Worm (Caenorhabditis elegans) whole organism, late embryonic: Measurements from ENCODE around the gene hpr-17.

Experiments used
- ama-1 ChIP-seq: fragments of 150-350 bp; optimal IDR thresholded peaks from 2 replicates; lab custom pipeline; 2014
- ceh-18 ChIP-seq: sonication (generic microtip); optimal IDR thresholded peaks from 2 replicates; lab custom pipeline; 2016; ENCODE audit warnings: missing genetic modification characterization, missing compliant biosample characterization
- ceh-24 ChIP-seq: sonication (generic microtip); optimal IDR thresholded peaks from 2 replicates; lab custom pipeline; 2016; ENCODE audit warnings: mild to moderate bottlenecking, missing genetic modification characterization, missing compliant biosample characterization
- elt-4 ChIP-seq: sonication (generic microtip); optimal IDR thresholded peaks from 2 replicates; lab custom pipeline; 2016; ENCODE audit warnings: missing genetic modification characterization, missing compliant biosample characterization
- ets-4 ChIP-seq: sonication (generic microtip); optimal IDR thresholded peaks from 2 replicates; lab custom pipeline; 2016; ENCODE audit warnings: missing genetic modification characterization, missing compliant biosample characterization
- fkh-10 ChIP-seq: fragments of 150-350 bp; optimal IDR thresholded peaks from 2 replicates; lab custom pipeline; 2014; ENCODE audit warnings: missing biosample characterization, missing genetic modification reagents, missing genetic modification characterization
- lin-11 ChIP-seq: fragments of 200-800 bp; sonication (Bioruptor generic); optimal IDR thresholded peaks from 2 replicates; lab custom pipeline; 2018; ENCODE audit warnings: mild to moderate bottlenecking, missing genetic modification characterization, missing compliant biosample characterization
- madf-2 ChIP-seq: sonication (generic microtip); optimal IDR thresholded peaks from 2 replicates; lab custom pipeline; 2017; ENCODE audit warnings: missing genetic modification characterization, missing compliant biosample characterization
- nhr-11 ChIP-seq: fragments of 150-350 bp; optimal IDR thresholded peaks from 2 replicates; lab custom pipeline; 2014; ENCODE audit warnings: missing biosample characterization, missing genetic modification characterization
- pag-3 ChIP-seq: sonication (generic microtip); optimal IDR thresholded peaks from 2 replicates; lab custom pipeline; 2016; ENCODE audit warnings: missing compliant biosample characterization, missing genetic modification characterization, borderline replicate concordance
- pqm-1 ChIP-seq: sonication (generic microtip); optimal IDR thresholded peaks from 2 replicates; lab custom pipeline; 2016; ENCODE audit warnings: missing genetic modification characterization, missing compliant biosample characterization
- sox-4 ChIP-seq: sonication (generic microtip); optimal IDR thresholded peaks from 2 replicates; lab custom pipeline; 2017; ENCODE audit warnings: mild to moderate bottlenecking, missing genetic modification characterization, inconsistent platforms, missing compliant biosample characterization
- tbx-7 ChIP-seq: sonication (generic microtip); optimal IDR thresholded peaks from 2 replicates; lab custom pipeline; 2016; ENCODE audit warnings: missing genotype, missing genetic modification characterization, missing compliant biosample characterization

- TF ChIP-seq ets-4 (no peak), lin-11 (tag; lab: Kevin White, UChicago) (no peak), ceh-24 (no peak), pag-3 (tag; lab: Kevin White, UChicago) (no peak), elt-4 (tag; lab: Kevin White, UChicago) (no peak), fkh-10 (GFP tag; lab: Kevin White, UChicago) (no peak), nhr-11 (no peak), pqm-1 (tag; lab: Kevin White, UChicago) (no peak), ceh-18 (tag; lab: Kevin White, UChicago) (no peak), tbx-7 (no peak), madf-2 (tag; lab: Kevin White, UChicago) (no peak), ama-1 (lab: Kevin White, UChicago) (no peak), sox-4 (tag; lab: Kevin White, UChicago) (no peak)
Observed at ce11 chrII:13190412-13190811, 33.6 kb upstream of the hpr-17 start.
